Worm (Caenorhabditis elegans) whole organism, young adult: ENCODE measurements around the gene C36B7.3.

Experiments
- C06A6.2 ChIP-seq: fragments of 200-800 bp; sonication (Bioruptor generic); conservative IDR thresholded peaks from 2 replicates; pipeline ENCODE4 v1.3.6; 2022; ENCODE audit warnings: missing genetic modification characterization, missing compliant biosample characterization
- F10E7.11 ChIP-seq: sonication (generic microtip); optimal IDR thresholded peaks from 2 replicates; lab custom pipeline; 2017; ENCODE audit warnings: mild to moderate bottlenecking, missing genetic modification characterization, moderate library complexity, missing compliant biosample characterization
- him-1 ChIP-seq: sonication (generic microtip); optimal IDR thresholded peaks from 2 replicates; lab custom pipeline; 2016; ENCODE audit warnings: missing genotype, missing genetic modification reagents, missing genetic modification characterization, missing compliant biosample characterization
- mcd-1 ChIP-seq: fragments of 200-800 bp; sonication (Bioruptor generic); IDR thresholded peaks from 2 replicates; pipeline ENCODE4 v1.3.6; 2022; ENCODE audit warnings: missing genetic modification reagents, missing genetic modification characterization, missing compliant biosample characterization
- pha-4 ChIP-seq: fragments of 150-350 bp; sonication (generic microtip); optimal IDR thresholded peaks from 2 replicates; lab custom pipeline; 2014; ENCODE audit warnings: missing biosample characterization, missing genetic modification reagents, missing genetic modification characterization
- sea-2 ChIP-seq: fragments of 200-800 bp; sonication (Bioruptor generic); IDR thresholded peaks from 2 replicates; pipeline ENCODE4 v1.3.6; 2022; ENCODE audit warnings: missing genetic modification characterization, missing compliant biosample characterization
- snpc-1.1 ChIP-seq: sonication (generic microtip); optimal IDR thresholded peaks from 2 replicates; lab custom pipeline; 2017; ENCODE audit warnings: missing genetic modification characterization, mild to moderate bottlenecking, missing compliant biosample characterization, antibody characterized with exemption, moderate library complexity, missing genotype, missing genetic modification reagents; ENCODE audit not compliant: insufficient read depth
- snpc-4 ChIP-seq, 5 experiments: fragments of 150-350 bp in 1 of 5; sonication (generic microtip) in 4 of 5; optimal IDR thresholded peaks; 2 replicates each; lab custom pipeline; 2014 to 2018; ENCODE audit warnings: missing genetic modification characterization in 5 of 5, missing biosample characterization in 3 of 5, antibody characterized with exemption in 2 of 5, mild to moderate bottlenecking in 2 of 5, missing compliant biosample characterization in 2 of 5, missing genotype in 2 of 5, moderate library complexity in 2 of 5, missing genetic modification reagents in 1 of 5
- tlf-1 ChIP-seq: fragments of 200-800 bp; sonication (Bioruptor generic); optimal IDR thresholded peaks from 2 replicates; lab custom pipeline; 2018; ENCODE audit warnings: mild to moderate bottlenecking, missing genetic modification characterization, missing compliant biosample characterization
- unc-62 ChIP-seq: fragments of 150-350 bp; optimal IDR thresholded peaks from 2 replicates; lab custom pipeline; 2014; ENCODE audit warnings: missing biosample characterization, missing genetic modification reagents, missing genetic modification characterization

DNA sequence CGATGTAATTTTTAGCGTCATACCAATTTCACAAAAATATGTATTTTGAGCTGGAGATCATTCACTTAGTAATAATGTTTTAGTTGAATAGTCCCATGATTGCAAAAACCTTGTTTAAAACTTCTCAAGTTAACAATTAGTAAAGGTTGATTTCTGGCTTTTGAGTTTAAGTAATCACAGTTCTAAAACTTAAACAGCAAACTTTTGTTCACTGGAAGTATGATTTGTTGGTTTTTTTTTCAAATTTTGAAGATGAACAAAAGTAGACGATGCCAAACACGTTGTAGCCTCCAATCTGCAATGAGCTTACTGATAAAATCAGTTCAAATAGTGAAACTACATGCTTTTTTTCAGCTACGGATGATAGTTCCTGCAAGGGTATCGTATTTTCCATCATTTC is 11.0 kb downstream of the C36B7.3 start, which contains the start of gene C36B7.1:
- TF ChIP-seq unc-62 (GFP tag; lab: Kevin White, UChicago) = no peak
- TF ChIP-seq F10E7.11 (tag; lab: Kevin White, UChicago) = no peak
- no peak for TF ChIP-seq mcd-1 (GFP tag; lab: Robert Waterston, UW)
- no peak for TF ChIP-seq C06A6.2 (GFP tag; lab: Robert Waterston, UW)
- TF ChIP-seq snpc-4 (GFP tag; optimal IDR thresholded peaks at IDR 0.05; lab: Kevin White, UChicago) = no peak
- TF ChIP-seq snpc-4 (tag; optimal IDR thresholded peaks at IDR 0.05; lab: Kevin White, UChicago) = no peak
- no peak for TF ChIP-seq pha-4 (tag; lab: Kevin White, UChicago)
- TF ChIP-seq sea-2 (GFP tag; lab: Robert Waterston, UW) = no peak
- no peak for TF ChIP-seq snpc-1.1 (tag; lab: Kevin White, UChicago)
- no peak for TF ChIP-seq tlf-1 (GFP tag; lab: Kevin White, UChicago)
- TF ChIP-seq him-1 (tag; lab: Kevin White, UChicago) = no peak
